Worm (Caenorhabditis elegans): ENCODE results near the gene F59B2.15.

Gene F59B2.15

DNA sequence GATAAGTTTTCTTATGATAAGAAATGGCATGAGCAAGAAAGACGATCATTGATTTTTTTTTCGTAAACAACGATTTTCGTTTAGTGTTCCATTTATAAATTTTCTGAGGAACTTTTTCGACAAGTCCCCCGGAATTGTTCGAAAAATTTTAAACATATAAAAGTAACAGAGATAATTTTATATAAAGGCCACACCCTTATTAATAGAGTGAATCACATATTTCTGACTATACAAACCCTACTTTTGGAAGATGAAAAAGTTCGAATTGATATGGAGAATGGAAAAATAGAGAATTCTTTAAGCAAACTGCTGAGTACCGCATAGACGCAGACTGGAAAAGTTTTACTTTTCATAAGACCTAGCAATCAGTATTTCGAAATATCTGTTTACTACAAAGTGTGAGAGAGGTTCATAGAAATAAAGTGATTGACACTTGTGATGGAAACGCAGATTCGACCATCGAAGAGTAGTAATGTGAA is 48.7 kb upstream of the F59B2.15 start (continued):
- TF ChIP-seq somi-1 (GFP tag; optimal IDR thresholded peaks at IDR 0.05) (peak; percentile 85), pha-4 (tag; optimal IDR thresholded peaks at IDR 0.05) (peak; percentile 6), D2030.7 (GFP tag; IDR thresholded peaks at IDR 0.05) (no peak), dpff-1 (tag; optimal IDR thresholded peaks at IDR 0.05) (peak; percentile 82), ceh-100 (GFP tag; IDR thresholded peaks at IDR 0.05) (no peak; the same call in 1 of the 2 replicates), ama-1 (optimal IDR thresholded peaks at IDR 0.05) (peak; percentile 98), ama-1 (GFP tag; optimal IDR thresholded peaks at IDR 0.05) (peak in 1 of 2 experiments; percentile 80), C17E4.6 (GFP tag; IDR thresholded peaks at IDR 0.05) (no peak), B0019.2 (GFP tag; conservative IDR thresholded peaks at IDR 0.05) (no peak), hsf-1 (GFP tag; IDR thresholded peaks at IDR 0.05) (peak; percentile 79), F10E7.11 (tag; optimal IDR thresholded peaks at IDR 0.05) (peak; percentile 85), chd-7 (tag; optimal IDR thresholded peaks at IDR 0.05) (peak; percentile 70), sdz-38 (tag; optimal IDR thresholded peaks at IDR 0.05) (no peak), Y95B8A.8 (GFP tag; IDR thresholded peaks at IDR 0.05) (peak; percentile 59), let-607 (tag; optimal IDR thresholded peaks at IDR 0.05) (peak; percentile 58 to 64)

DNA sequence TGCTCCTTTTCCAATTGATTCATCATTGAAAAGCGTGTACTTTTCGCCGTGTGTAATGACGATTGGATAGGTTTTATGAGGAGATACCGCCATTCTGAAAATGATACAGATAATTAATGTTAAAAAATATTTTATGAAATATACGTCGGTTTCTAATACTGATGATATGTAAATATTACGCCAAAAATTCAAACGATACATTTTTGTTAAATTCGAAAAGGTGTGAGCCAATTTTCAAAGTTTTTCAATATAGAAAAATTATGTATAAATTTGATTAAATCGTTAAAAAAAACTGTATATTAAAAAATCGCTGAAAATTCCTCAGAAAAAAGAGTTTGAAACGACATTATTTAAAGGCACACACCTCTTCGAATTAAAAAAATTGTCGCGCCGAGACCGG is 48.2 kb upstream of the F59B2.15 start, which contains the start of gene ikke-1:
Gene ikke-1 (minus strand): TSS at position 101 of the 400 bp plus-strand sequence.
- TF ChIP-seq nhr-120 (GFP tag; IDR thresholded peaks at IDR 0.05): no peak
- TF ChIP-seq hsf-1 (GFP tag; IDR thresholded peaks at IDR 0.05): 0 out of 2 replicates have a peak, but pooled peaks have one; percentile 6

ce11 chrIII:9047260-9047659 is 44.8 kb upstream of the F59B2.15 start:
- TF ChIP-seq F33H1.4 (GFP tag; IDR thresholded peaks at IDR 0.05) (no peak), egrh-3 (GFP tag; IDR thresholded peaks at IDR 0.05) (no peak), lsl-1 (GFP tag; optimal IDR thresholded peaks at IDR 0.05) (no peak), ceh-27 (GFP tag; optimal IDR thresholded peaks at IDR 0.05) (no peak), hlh-12 (tag; optimal IDR thresholded peaks at IDR 0.05) (no peak), tbp1 (GFP tag; optimal IDR thresholded peaks at IDR 0.05) (no peak), lsy-27 (tag; optimal IDR thresholded peaks at IDR 0.05; ENCODE audit: borderline replicate concordance, insufficient read depth) (no peak), B0035.1 (tag; optimal IDR thresholded peaks at IDR 0.05) (no peak), ama-1 (optimal IDR thresholded peaks at IDR 0.05) (no peak), ama-1 (GFP tag; optimal IDR thresholded peaks at IDR 0.05) (no peak), zim-3 (tag; optimal IDR thresholded peaks at IDR 0.05) (no peak), ztf-26 (tag; optimal IDR thresholded peaks at IDR 0.05) (no peak), T07F8.4 (tag; optimal IDR thresholded peaks at IDR 0.05) (no peak), him-1 (tag; optimal IDR thresholded peaks at IDR 0.05) (no peak), F37B4.10 (GFP tag; IDR thresholded peaks at IDR 0.05) (no peak)

DNA sequence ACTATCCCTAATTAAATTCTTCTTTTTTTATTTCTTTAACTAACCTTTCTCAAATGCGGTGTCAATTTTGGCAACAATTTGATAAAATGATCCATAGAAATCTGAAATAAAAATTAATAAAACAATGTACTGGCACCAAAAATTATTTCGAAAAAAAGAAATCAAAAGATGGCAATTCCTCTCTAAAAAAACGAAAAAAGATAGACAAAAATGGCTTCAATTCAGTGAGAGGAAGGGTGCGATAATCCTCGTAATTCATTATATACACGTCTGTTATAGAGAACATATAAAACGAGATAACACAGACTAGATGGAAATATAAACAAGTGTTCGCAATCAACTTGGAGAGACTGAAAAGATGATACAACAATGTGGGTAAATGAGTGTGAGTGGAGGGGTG is 43.4 kb upstream of the F59B2.15 start, which contains the start of gene R107.2:
Gene R107.2 (minus strand): TSS at position 101 of the 400 bp plus-strand sequence.
- TF ChIP-seq attf-5 (GFP tag; optimal IDR thresholded peaks at IDR 0.05) (peak; percentile 8), nhr-80 (tag; optimal IDR thresholded peaks at IDR 0.05) (peak; percentile 29), aptf-3 (GFP tag; IDR thresholded peaks at IDR 0.05) (no peak), madf-8 (GFP tag; conservative IDR thresholded peaks at IDR 0.05) (no peak)

DNA sequence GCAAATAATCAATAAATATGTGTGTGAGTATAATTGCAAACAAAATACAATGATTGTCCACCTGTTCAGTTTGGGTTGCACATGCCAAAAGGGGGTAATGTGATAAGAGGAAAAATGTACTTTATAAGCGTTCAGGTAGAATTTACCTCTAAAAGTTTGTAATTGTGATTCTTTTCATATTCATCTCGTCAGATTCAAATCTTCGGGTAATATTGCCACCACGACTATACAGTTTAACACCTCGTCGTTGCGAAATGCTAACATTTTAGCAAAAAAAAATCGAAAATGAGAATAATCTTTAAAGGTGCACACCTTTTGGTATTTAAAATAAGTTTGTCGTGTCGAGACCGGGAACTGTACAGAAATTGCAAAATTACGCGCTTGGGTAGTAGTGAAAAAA is 40.8 kb upstream of the F59B2.15 start, which contains the start of gene nac-2:
Gene nac-2 (minus strand): TSS at position 101 of the 400 bp plus-strand sequence.
- TF ChIP-seq lsl-1 (GFP tag; optimal IDR thresholded peaks at IDR 0.05) (no peak), lin-35 (GFP tag; optimal IDR thresholded peaks at IDR 0.05) (no peak), dox-1 (GFP tag; IDR thresholded peaks at IDR 0.05) (no peak), unc-62 (GFP tag; optimal IDR thresholded peaks at IDR 0.05) (no peak), ztf-25 (GFP tag; IDR thresholded peaks at IDR 0.05) (no peak), madf-6 (GFP tag; IDR thresholded peaks at IDR 0.05) (no peak), ekl-4 (GFP tag; IDR thresholded peaks at IDR 0.05) (no peak), C06A6.2 (GFP tag; conservative IDR thresholded peaks at IDR 0.05) (no peak), ceh-40 (GFP tag; IDR thresholded peaks at IDR 0.05) (no peak), Y53F4B.3 (GFP tag; IDR thresholded peaks at IDR 0.05) (no peak), let-607 (tag; optimal IDR thresholded peaks at IDR 0.05) (no peak), nfyb-1 (GFP tag; IDR thresholded peaks at IDR 0.05) (no peak), fkh-3 (tag; optimal IDR thresholded peaks at IDR 0.05) (no peak), bed-2 (GFP tag; IDR thresholded peaks at IDR 0.05) (no peak)

Measured in whole organism, young adult.